Worm (Caenorhabditis elegans) whole organism, young adult: ENCODE measurements around the gene igcm-4.

Experiments used
- C06A6.2 ChIP-seq: fragments of 200-800 bp; sonication (Bioruptor generic); conservative IDR thresholded peaks from 2 replicates; pipeline ENCODE4 v1.3.6; 2022; ENCODE audit warnings: missing genetic modification characterization, missing compliant biosample characterization
- C17E4.6 ChIP-seq: fragments of 200-800 bp; sonication (Bioruptor generic); IDR thresholded peaks from 2 replicates; pipeline ENCODE4 v1.3.6; 2022; ENCODE audit warnings: missing genetic modification reagents, missing genetic modification characterization, missing compliant biosample characterization
- F49E8.2 ChIP-seq: sonication (generic microtip); optimal IDR thresholded peaks from 3 replicates; lab custom pipeline; 2017; ENCODE audit warnings: missing genetic modification characterization, mild to moderate bottlenecking, missing compliant biosample characterization, antibody characterized with exemption, moderate library complexity; ENCODE audit not compliant: insufficient read depth
- F57A8.1 ChIP-seq: fragments of 200-800 bp; sonication (Bioruptor generic); optimal IDR thresholded peaks from 2 replicates; lab custom pipeline; 2018; ENCODE audit warnings: mild to moderate bottlenecking, missing genetic modification characterization, moderate library complexity, missing compliant biosample characterization
- K12H6.12 ChIP-seq: fragments of 200-800 bp; sonication (Bioruptor generic); optimal IDR thresholded peaks from 2 replicates; lab custom pipeline; 2018; ENCODE audit warnings: mild to moderate bottlenecking, missing genetic modification characterization, missing compliant biosample characterization
- Y53F4B.3 ChIP-seq: fragments of 200-800 bp; sonication (Bioruptor generic); IDR thresholded peaks from 2 replicates; pipeline ENCODE4 v1.3.6; 2022; ENCODE audit warnings: missing genetic modification reagents, missing genetic modification characterization, missing compliant biosample characterization
- Y67H2A.10 ChIP-seq: fragments of 200-800 bp; sonication (Bioruptor generic); conservative IDR thresholded peaks from 2 replicates; pipeline ENCODE4 v1.3.6; 2022; ENCODE audit warnings: missing genetic modification reagents, missing genetic modification characterization, missing compliant biosample characterization
- Y95B8A.8 ChIP-seq: fragments of 200-800 bp; sonication (Bioruptor generic); IDR thresholded peaks from 2 replicates; pipeline ENCODE4 v1.3.6; 2022; ENCODE audit warnings: missing genetic modification reagents, missing genetic modification characterization, missing compliant biosample characterization
- akir-1 ChIP-seq: fragments of 200-800 bp; sonication (Bioruptor generic); optimal IDR thresholded peaks from 2 replicates; lab custom pipeline; 2018; ENCODE audit warnings: mild to moderate bottlenecking, missing genetic modification characterization, moderate library complexity, missing compliant biosample characterization
- attf-3 ChIP-seq: fragments of 200-800 bp; sonication (Bioruptor generic); conservative IDR thresholded peaks from 2 replicates; pipeline ENCODE4 v1.3.6; 2022; ENCODE audit warnings: missing genetic modification reagents, missing genetic modification characterization, missing compliant biosample characterization
- attf-5 ChIP-seq: fragments of 200-800 bp; sonication (Bioruptor generic); optimal IDR thresholded peaks from 2 replicates; lab custom pipeline; 2018; ENCODE audit warnings: mild to moderate bottlenecking, missing genetic modification characterization, missing compliant biosample characterization
- cebp-1 ChIP-seq, 2 experiments: fragments of 200-800 bp in 1 of 2; sonication (Bioruptor generic) in 1 of 2; sonication (generic microtip) in 1 of 2; IDR thresholded peaks in 1 of 2; optimal IDR thresholded peaks in 1 of 2; 2 replicates each; pipeline versions ENCODE4 v1.3.6 to Lab custom; 2017 to 2022; ENCODE audit warnings: missing compliant biosample characterization in 2 of 2, missing genetic modification characterization in 2 of 2, mild to moderate bottlenecking in 1 of 2, missing genetic modification reagents in 1 of 2, moderate library complexity in 1 of 2
- ceh-27 ChIP-seq: fragments of 200-800 bp; sonication (Bioruptor generic); optimal IDR thresholded peaks from 2 replicates; lab custom pipeline; 2018; ENCODE audit warnings: mild to moderate bottlenecking, missing genetic modification characterization, moderate library complexity, missing compliant biosample characterization
- dpl-1 ChIP-seq: fragments of 150-350 bp; optimal IDR thresholded peaks from 2 replicates; lab custom pipeline; 2014; ENCODE audit warnings: missing biosample characterization, missing genetic modification reagents, missing genetic modification characterization
- efl-1 ChIP-seq: fragments of 150-350 bp; optimal IDR thresholded peaks from 2 replicates; lab custom pipeline; 2014; ENCODE audit warnings: missing biosample characterization, missing genetic modification reagents, missing genetic modification characterization
- egl-18 ChIP-seq: fragments of 200-800 bp; sonication (Bioruptor generic); IDR thresholded peaks from 2 replicates; pipeline ENCODE4 v1.3.6; 2022; ENCODE audit warnings: missing genetic modification reagents, missing genetic modification characterization, missing compliant biosample characterization
- fkh-3 ChIP-seq: sonication (generic microtip); optimal IDR thresholded peaks from 2 replicates; lab custom pipeline; 2016; ENCODE audit warnings: mild to moderate bottlenecking, missing genetic modification characterization, missing compliant biosample characterization
- hmg-1.2 ChIP-seq: fragments of 200-800 bp; sonication (Bioruptor generic); IDR thresholded peaks from 2 replicates; pipeline ENCODE4 v1.3.6; 2022; ENCODE audit warnings: missing genetic modification reagents, missing genetic modification characterization, missing compliant biosample characterization
- hsf-1 ChIP-seq: fragments of 200-800 bp; sonication (Bioruptor generic); IDR thresholded peaks from 2 replicates; pipeline ENCODE4 v1.3.6; 2022; ENCODE audit warnings: missing genetic modification reagents, missing genetic modification characterization, missing compliant biosample characterization
- let-526 ChIP-seq: fragments of 200-800 bp; sonication (Bioruptor generic); IDR thresholded peaks from 2 replicates; pipeline ENCODE4 v1.3.6; 2022; ENCODE audit warnings: missing genetic modification reagents, missing genetic modification characterization, missing compliant biosample characterization
- lin-35 ChIP-seq, 3 experiments: fragments of 150-350 bp in 2 of 3; sonication (generic microtip) in 1 of 3; optimal IDR thresholded peaks; 2 replicates each; lab custom pipeline; 2014 to 2018; ENCODE audit warnings: missing biosample characterization in 3 of 3, missing genetic modification characterization in 3 of 3, missing genetic modification reagents in 3 of 3
- lin-40 ChIP-seq: sonication (generic microtip); optimal IDR thresholded peaks from 2 replicates; lab custom pipeline; 2016; ENCODE audit warnings: missing genetic modification characterization, mild to moderate bottlenecking, missing compliant biosample characterization, missing genotype, missing genetic modification reagents
- lsy-27 ChIP-seq: sonication (generic microtip); optimal IDR thresholded peaks from 2 replicates; lab custom pipeline; 2017; ENCODE audit warnings: missing genetic modification characterization, mild to moderate bottlenecking, missing compliant biosample characterization, antibody characterized with exemption, missing genotype, borderline replicate concordance; ENCODE audit not compliant: insufficient read depth
- madf-10 ChIP-seq: sonication (generic microtip); optimal IDR thresholded peaks from 2 replicates; lab custom pipeline; 2016; ENCODE audit warnings: mild to moderate bottlenecking, missing genetic modification characterization, missing compliant biosample characterization
- madf-3 ChIP-seq: fragments of 200-800 bp; sonication (Bioruptor generic); IDR thresholded peaks from 2 replicates; pipeline ENCODE4 v1.3.6; 2022; ENCODE audit warnings: missing genetic modification reagents, missing genetic modification characterization, missing compliant biosample characterization
- mcd-1 ChIP-seq: fragments of 200-800 bp; sonication (Bioruptor generic); IDR thresholded peaks from 2 replicates; pipeline ENCODE4 v1.3.6; 2022; ENCODE audit warnings: missing genetic modification reagents, missing genetic modification characterization, missing compliant biosample characterization
- mes-4 ChIP-seq: sonication (generic microtip); optimal IDR thresholded peaks from 2 replicates; lab custom pipeline; 2016; ENCODE audit warnings: missing genotype, missing genetic modification characterization, missing compliant biosample characterization
- nfya-2 ChIP-seq: fragments of 200-800 bp; sonication (Bioruptor generic); IDR thresholded peaks from 2 replicates; pipeline ENCODE4 v1.3.6; 2022; ENCODE audit warnings: missing genetic modification reagents, missing genetic modification characterization, missing compliant biosample characterization
- nfyb-1 ChIP-seq: fragments of 200-800 bp; sonication (Bioruptor generic); IDR thresholded peaks from 2 replicates; pipeline ENCODE4 v1.3.6; 2022; ENCODE audit warnings: missing genetic modification reagents, missing genetic modification characterization, missing compliant biosample characterization
- nhr-80 ChIP-seq: sonication (generic microtip); optimal IDR thresholded peaks from 2 replicates; lab custom pipeline; 2016; ENCODE audit warnings: missing genetic modification characterization, missing compliant biosample characterization
- snpc-3.4 ChIP-seq: sonication (generic microtip); optimal IDR thresholded peaks from 2 replicates; lab custom pipeline; 2017; ENCODE audit warnings: missing genetic modification characterization, mild to moderate bottlenecking, missing compliant biosample characterization, antibody characterized with exemption, moderate library complexity, missing genotype, missing genetic modification reagents
- unc-130 ChIP-seq: sonication (generic microtip); optimal IDR thresholded peaks from 2 replicates; lab custom pipeline; 2016; ENCODE audit warnings: missing genetic modification reagents, missing genetic modification characterization, missing compliant biosample characterization
- zfh-2 ChIP-seq: fragments of 200-800 bp; sonication (Bioruptor generic); conservative IDR thresholded peaks from 2 replicates; pipeline ENCODE4 v1.3.6; 2022; ENCODE audit warnings: missing genetic modification reagents, missing genetic modification characterization, missing compliant biosample characterization
- ztf-25 ChIP-seq: fragments of 200-800 bp; sonication (Bioruptor generic); IDR thresholded peaks from 2 replicates; pipeline ENCODE4 v1.3.6; 2022; ENCODE audit warnings: missing genetic modification reagents, missing genetic modification characterization, missing compliant biosample characterization
- ztf-26 ChIP-seq: sonication (generic microtip); optimal IDR thresholded peaks from 2 replicates; lab custom pipeline; 2017; ENCODE audit warnings: missing genetic modification characterization, missing compliant biosample characterization
- ztf-3 ChIP-seq: fragments of 200-800 bp; sonication (Bioruptor generic); optimal IDR thresholded peaks from 2 replicates; lab custom pipeline; 2018; ENCODE audit warnings: mild to moderate bottlenecking, missing genetic modification characterization, missing compliant biosample characterization

Gene igcm-4

DNA sequence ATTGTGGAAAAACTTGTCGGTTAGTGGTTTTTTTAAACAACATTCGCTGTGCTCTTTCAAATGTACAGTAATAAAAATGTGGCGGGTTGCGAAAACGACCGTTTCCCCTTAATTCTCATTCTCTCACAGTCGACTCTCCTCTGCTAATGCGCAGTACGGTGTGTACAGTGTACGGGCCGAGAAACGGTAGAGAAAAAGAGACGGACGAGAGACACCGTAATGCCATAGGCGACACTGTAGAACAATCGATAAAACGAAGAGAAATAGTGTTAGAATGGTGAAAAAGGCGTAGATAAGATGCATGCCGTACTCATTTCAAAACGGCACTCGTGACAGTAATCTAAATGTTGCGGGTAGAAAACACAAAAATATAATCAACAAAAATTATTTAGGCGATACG is 44.3 kb upstream of the igcm-4 start (continued):
- no peak for TF ChIP-seq C17E4.6 (GFP tag; lab: Robert Waterston, UW)

ce11 chrX:2089434-2089833 is 43.3 kb upstream of the igcm-4 start, which contains the start of gene lsy-2:
Gene lsy-2, plus strand, starts transcription at chrX:2089704.
- TF ChIP-seq attf-3 (GFP tag; lab: Robert Waterston, UW): no peak
- peak; percentile 92 for TF ChIP-seq madf-3
- no peak for TF ChIP-seq lsy-27
- TF ChIP-seq akir-1: no peak
- TF ChIP-seq nhr-80 (tag; lab: Kevin White, UChicago): peak; percentile 45
- TF ChIP-seq snpc-3.4 (tag; lab: Kevin White, UChicago): no peak
- peak; percentile 8 for TF ChIP-seq efl-1 (GFP tag; lab: Kevin White, UChicago)
- TF ChIP-seq dpl-1 (GFP tag; lab: Kevin White, UChicago): no peak
- TF ChIP-seq Y67H2A.10 (GFP tag; lab: Robert Waterston, UW): no peak
- peak; percentile 63 for TF ChIP-seq cebp-1 (GFP tag; IDR thresholded peaks at IDR 0.05; lab: Robert Waterston, UW)
- peak; percentile 88 for TF ChIP-seq cebp-1 (tag; optimal IDR thresholded peaks at IDR 0.05; lab: Kevin White, UChicago)
- no peak for TF ChIP-seq ztf-25
- TF ChIP-seq mes-4 (tag; lab: Kevin White, UChicago): no peak
- peak; percentile 29; the same call in 1 of the 2 replicates for TF ChIP-seq mcd-1 (GFP tag; lab: Robert Waterston, UW)
- peak; percentile 78 for TF ChIP-seq attf-5 (GFP tag; lab: Kevin White, UChicago)
- no peak for TF ChIP-seq unc-130
- TF ChIP-seq lin-35 (GFP tag; optimal IDR thresholded peaks at IDR 0.05; lab: Kevin White, UChicago): peak in 1 of 3 experiments; percentile 49
- TF ChIP-seq K12H6.12 (tag; lab: Kevin White, UChicago): peak; percentile 79
- peak; percentile 41 for TF ChIP-seq lin-40 (tag; lab: Kevin White, UChicago)
- TF ChIP-seq C06A6.2 (GFP tag; lab: Robert Waterston, UW): no peak; the same call in 1 of the 2 replicates
- TF ChIP-seq madf-10 (tag; lab: Kevin White, UChicago): peak; percentile 4
- TF ChIP-seq hmg-1.2 (GFP tag; lab: Robert Waterston, UW): peak; percentile 27; the same call in 1 of the 2 replicates
- TF ChIP-seq zfh-2 (GFP tag; lab: Robert Waterston, UW): peak; percentile 77
- TF ChIP-seq ceh-27 (GFP tag; lab: Kevin White, UChicago): peak; percentile 52

- TF ChIP-seq hsf-1 (GFP tag; lab: Robert Waterston, UW) (no peak), F57A8.1 (GFP tag; lab: Kevin White, UChicago) (no peak), Y95B8A.8 (GFP tag; lab: Robert Waterston, UW) (no peak), let-526 (no peak), egl-18 (GFP tag; lab: Robert Waterston, UW) (no peak), ztf-3 (GFP tag; lab: Kevin White, UChicago) (no peak), fkh-3 (tag; lab: Kevin White, UChicago) (no peak), ztf-26 (no peak), nfyb-1 (no peak), F49E8.2 (tag; lab: Kevin White, UChicago) (no peak), nfya-2 (GFP tag; lab: Robert Waterston, UW) (no peak), Y53F4B.3 (GFP tag; lab: Robert Waterston, UW) (no peak), nhr-80 (tag; lab: Kevin White, UChicago) (no peak)
Measured at ce11 chrX:2087716-2088115, 41.6 kb upstream of the igcm-4 start.
